Worm (Caenorhabditis elegans): ENCODE results near the gene Y15E3A.4.

Gene Y15E3A.4

DNA sequence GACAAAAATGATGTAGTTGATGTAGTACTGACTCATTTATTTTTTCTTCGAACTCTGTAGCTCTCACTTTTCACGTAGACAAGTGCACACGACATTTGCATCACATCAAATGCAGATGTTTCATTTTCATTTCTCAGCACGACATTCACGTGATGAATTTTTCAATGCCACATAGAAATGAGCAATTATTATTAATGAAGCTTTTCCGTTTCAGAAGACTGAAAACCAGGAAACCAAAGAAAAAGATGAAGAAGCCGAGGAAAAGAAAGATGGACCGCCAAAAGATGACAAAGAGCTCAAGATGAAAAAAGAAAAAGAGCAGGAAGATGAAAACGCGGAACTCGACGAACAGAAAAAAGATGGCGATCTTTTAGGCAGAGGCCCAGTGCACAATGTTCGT lies 24.8 kb downstream of the Y15E3A.4 start (continued):
- TF ChIP-seq Y55F3AM.14 (GFP tag; optimal IDR thresholded peaks at IDR 0.05) (no peak), unc-62 (GFP tag; optimal IDR thresholded peaks at IDR 0.05) (no peak)

DNA sequence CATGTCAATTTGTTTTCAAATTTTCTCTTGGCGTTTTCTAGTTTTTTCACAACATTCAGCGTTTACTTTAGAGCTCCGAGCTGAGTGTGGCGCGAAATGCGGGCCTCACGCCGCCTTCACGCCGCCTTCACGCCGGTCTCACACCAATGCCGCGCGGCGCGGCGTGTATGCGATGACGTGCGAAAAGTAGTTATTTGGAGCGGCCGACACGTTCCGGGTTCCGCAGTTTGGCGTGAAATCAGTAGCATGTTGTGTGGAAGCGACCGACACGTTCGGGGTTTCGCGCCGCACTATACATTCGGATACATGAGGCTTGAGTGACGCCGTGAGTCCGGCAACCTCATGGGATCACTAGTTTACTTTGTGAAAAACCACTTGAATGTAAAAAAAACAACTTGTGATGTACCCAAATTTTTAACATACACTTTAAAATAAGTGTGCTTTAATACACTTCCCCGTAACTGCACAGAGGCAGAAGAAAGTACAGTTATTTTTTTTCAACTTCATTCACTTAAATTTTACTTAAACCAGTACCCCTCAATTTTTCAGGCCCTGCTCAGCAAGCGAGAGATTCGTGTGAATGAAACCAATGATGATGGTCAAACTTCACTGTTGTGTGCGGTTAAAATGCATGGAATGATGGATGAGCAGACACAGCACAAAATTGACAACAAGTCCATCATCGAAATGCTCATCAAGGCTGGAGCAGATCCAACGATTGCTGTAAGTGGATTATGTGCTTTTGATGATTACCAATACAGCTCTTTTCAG lies 31.6 kb downstream of the Y15E3A.4 start:
- TF ChIP-seq snpc-4 (tag; optimal IDR thresholded peaks at IDR 0.05) (peak; percentile 51), lin-11 (tag; optimal IDR thresholded peaks at IDR 0.05) (no peak)

DNA sequence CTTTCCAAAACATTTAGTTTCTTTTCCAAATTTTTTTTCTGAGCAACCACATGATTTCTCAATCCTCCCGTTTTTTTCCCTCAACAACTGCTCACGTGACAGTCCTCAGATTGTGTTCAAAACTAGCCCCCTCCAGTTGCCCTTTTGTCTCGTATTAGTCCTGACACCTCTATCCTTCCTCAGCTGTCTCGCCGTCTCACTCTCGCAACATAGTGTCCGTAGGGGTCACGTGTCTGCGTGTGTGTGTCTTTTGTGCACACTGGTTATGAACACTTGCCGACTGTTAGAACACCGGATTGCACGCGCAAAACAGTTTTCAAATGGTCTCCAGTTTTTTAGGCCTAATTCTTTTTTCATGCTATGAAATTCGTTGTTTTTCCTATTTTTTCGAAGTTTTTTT lies 34.5 kb downstream of the Y15E3A.4 start:
- TF ChIP-seq aly-2 (tag; optimal IDR thresholded peaks at IDR 0.05) (no peak), blmp-1 (tag; optimal IDR thresholded peaks at IDR 0.05; ENCODE audit: insufficient read depth) (no peak), ztf-4 (tag; optimal IDR thresholded peaks at IDR 0.05) (peak; percentile 58), R02D3.7 (tag; optimal IDR thresholded peaks at IDR 0.05) (no peak), ceh-16 (tag; optimal IDR thresholded peaks at IDR 0.05) (peak; percentile 33), fos-1 (tag; optimal IDR thresholded peaks at IDR 0.05) (peak; percentile 36), ZK546.5 (tag; optimal IDR thresholded peaks at IDR 0.05) (no peak), mbf-1 (tag; optimal IDR thresholded peaks at IDR 0.05) (no peak), unc-62 (GFP tag; optimal IDR thresholded peaks at IDR 0.05) (peak; percentile 62), gmeb-1 (tag; optimal IDR thresholded peaks at IDR 0.05) (no peak), elt-3 (tag; optimal IDR thresholded peaks at IDR 0.05) (no peak), nhr-23 (tag; optimal IDR thresholded peaks at IDR 0.05) (no peak), snpc-4 (tag; optimal IDR thresholded peaks at IDR 0.05) (peak; percentile 39), nhr-237 (tag; optimal IDR thresholded peaks at IDR 0.05) (no peak), crh-2 (tag; optimal IDR thresholded peaks at IDR 0.05) (peak; percentile 65), sma-3 (GFP tag; optimal IDR thresholded peaks at IDR 0.05) (peak; percentile 42), sem-4 (tag; optimal IDR thresholded peaks at IDR 0.05) (peak; percentile 88), nhr-11 (tag; optimal IDR thresholded peaks at IDR 0.05) (no peak), egl-27 (tag; optimal IDR thresholded peaks at IDR 0.05) (peak; percentile 81), unc-55 (GFP tag; optimal IDR thresholded peaks at IDR 0.05) (peak; percentile 28), sma-9 (GFP tag; optimal IDR thresholded peaks at IDR 0.05) (peak; percentile 92), sma-9 (tag; optimal IDR thresholded peaks at IDR 0.05) (no peak), zag-1 (tag; optimal IDR thresholded peaks at IDR 0.05) (no peak), lin-11 (tag; optimal IDR thresholded peaks at IDR 0.05) (peak; percentile 2), nhr-10 (tag; optimal IDR thresholded peaks at IDR 0.05) (no peak), mab-5 (tag; optimal IDR thresholded peaks at IDR 0.05) (peak; percentile 57), elt-1 (tag; optimal IDR thresholded peaks at IDR 0.05) (no peak), nhr-129 (tag; optimal IDR thresholded peaks at IDR 0.05) (peak; percentile 93), skn-1 (tag; optimal IDR thresholded peaks at IDR 0.05) (no peak), mdl-1 (tag; optimal IDR thresholded peaks at IDR 0.05) (peak; percentile 82 to 88), nhr-6 (tag; optimal IDR thresholded peaks at IDR 0.05) (peak; percentile 87), ama-1 (optimal IDR thresholded peaks at IDR 0.05) (no peak), nhr-21 (tag; optimal IDR thresholded peaks at IDR 0.05) (peak; percentile 56), alr-1 (tag; optimal IDR thresholded peaks at IDR 0.05) (no peak), lin-13 (GFP tag; optimal IDR thresholded peaks at IDR 0.05) (peak; percentile 69), Y55F3AM.14 (GFP tag; optimal IDR thresholded peaks at IDR 0.05) (no peak), lin-39 (tag; optimal IDR thresholded peaks at IDR 0.05) (no peak), nhr-12 (tag; optimal IDR thresholded peaks at IDR 0.05) (no peak), ztf-11 (tag; optimal IDR thresholded peaks at IDR 0.05) (no peak), peb-1 (tag; optimal IDR thresholded peaks at IDR 0.05) (no peak), dmd-4 (tag; optimal IDR thresholded peaks at IDR 0.05) (no peak), C34F6.9 (tag; optimal IDR thresholded peaks at IDR 0.05) (peak; percentile 90), nhr-25 (tag; optimal IDR thresholded peaks at IDR 0.05) (peak; percentile 78), ceh-82 (tag; optimal IDR thresholded peaks at IDR 0.05) (no peak), ztf-1 (GFP tag; conservative IDR thresholded peaks at IDR 0.05) (no peak), lsy-2 (tag; optimal IDR thresholded peaks at IDR 0.05) (peak; percentile 15 to 79), F13H6.1 (tag; optimal IDR thresholded peaks at IDR 0.05) (peak; percentile 87), unc-39 (tag; optimal IDR thresholded peaks at IDR 0.05) (no peak), nhr-77 (tag; optimal IDR thresholded peaks at IDR 0.05) (no peak)

All from whole organism, L2 larva.